Worm (Caenorhabditis elegans): Measurements from ENCODE around the gene tac-1.

Gene tac-1

DNA sequence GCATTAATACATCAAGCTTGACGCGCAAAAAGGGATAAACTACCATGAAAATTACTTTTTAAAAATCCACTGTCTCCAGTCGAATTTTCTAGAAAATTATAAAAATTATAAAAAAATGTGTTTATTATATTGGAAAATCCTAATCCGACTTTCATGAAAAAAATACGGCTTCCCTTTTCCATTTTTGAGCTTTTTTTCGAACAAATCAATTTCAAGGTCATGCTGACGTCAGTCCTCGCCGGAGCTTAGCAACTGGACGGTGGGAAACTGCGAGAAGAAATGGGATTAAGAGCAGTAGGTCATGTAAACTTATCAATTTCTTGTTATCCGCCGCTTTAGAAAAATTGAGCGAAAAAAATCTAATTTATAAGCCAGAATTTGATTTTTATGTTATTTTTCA lies 8.6 kb downstream of the tac-1 start:
- TF ChIP-seq egl-27 (tag; optimal IDR thresholded peaks at IDR 0.05) (no peak), egl-5 (tag; optimal IDR thresholded peaks at IDR 0.05) (no peak), elt-3 (tag; optimal IDR thresholded peaks at IDR 0.05) (no peak), pqm-1 (tag; optimal IDR thresholded peaks at IDR 0.05) (no peak)

DNA sequence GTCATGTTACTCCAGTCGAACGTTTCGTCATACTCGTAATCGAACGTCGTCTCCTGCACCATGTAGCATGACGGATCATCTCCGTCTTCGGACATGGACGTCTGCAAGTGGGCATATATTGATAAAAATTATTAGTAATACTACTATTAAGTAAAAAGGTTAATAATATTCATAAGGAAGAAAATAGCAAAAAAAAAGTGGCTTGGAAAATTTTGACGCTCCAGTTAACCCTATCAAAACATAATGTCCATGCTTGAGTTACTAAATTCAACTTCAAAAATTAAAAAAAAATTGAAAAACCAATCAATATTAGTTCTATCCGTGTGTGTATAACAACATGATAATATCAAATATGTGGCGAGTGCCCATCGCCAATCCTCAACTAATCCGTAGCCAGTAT lies 14.5 kb downstream of the tac-1 start, which contains the start of gene npr-34:
Gene npr-34 (minus strand): TSS at position 101 of the 400 bp plus-strand sequence.
- TF ChIP-seq zag-1 (tag; optimal IDR thresholded peaks at IDR 0.05) = no peak
- TF ChIP-seq egl-27 (tag; optimal IDR thresholded peaks at IDR 0.05) = no peak
- no peak for TF ChIP-seq nhr-76 (tag; optimal IDR thresholded peaks at IDR 0.05)
- no peak for TF ChIP-seq unc-39 (tag; optimal IDR thresholded peaks at IDR 0.05)
- TF ChIP-seq egl-5 (tag; optimal IDR thresholded peaks at IDR 0.05) = no peak
- TF ChIP-seq fkh-10 (GFP tag; optimal IDR thresholded peaks at IDR 0.05) = no peak
- TF ChIP-seq elt-1 (tag; optimal IDR thresholded peaks at IDR 0.05) = no peak
- no peak for TF ChIP-seq eor-1 (tag; optimal IDR thresholded peaks at IDR 0.05)
- TF ChIP-seq lsy-12 (tag; optimal IDR thresholded peaks at IDR 0.05) = no peak
- no peak for TF ChIP-seq elt-2 (tag; optimal IDR thresholded peaks at IDR 0.05)
- no peak for TF ChIP-seq mml-1 (tag; optimal IDR thresholded peaks at IDR 0.05)
- TF ChIP-seq skn-1 (tag; optimal IDR thresholded peaks at IDR 0.05) = no peak
- no peak for TF ChIP-seq ama-1 (optimal IDR thresholded peaks at IDR 0.05)

DNA sequence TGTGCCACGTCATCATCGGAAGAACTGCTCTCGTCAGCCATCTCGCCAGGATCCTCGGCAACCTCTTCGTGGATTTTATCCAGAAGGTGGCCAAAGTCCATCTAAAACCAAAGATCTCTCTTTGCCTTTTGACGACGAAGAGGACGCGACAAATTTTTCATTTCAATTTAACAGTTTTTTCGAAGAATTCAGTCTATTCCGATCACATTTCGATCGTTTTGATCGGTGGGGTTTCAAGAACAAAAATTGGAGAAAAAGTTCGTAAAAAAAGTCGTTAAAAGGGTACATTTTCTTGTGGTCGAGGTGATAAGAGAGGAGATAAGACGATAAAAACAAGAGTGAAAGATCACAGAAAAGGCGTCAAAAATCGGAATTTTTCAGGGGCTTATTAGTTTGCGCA lies 20.3 kb downstream of the tac-1 start, which contains the start of gene glna-1:
Gene glna-1 (minus strand): TSS at position 101 of the 400 bp plus-strand sequence.
- TF ChIP-seq skn-1 (tag; optimal IDR thresholded peaks at IDR 0.05) (no peak), pha-4 (tag; optimal IDR thresholded peaks at IDR 0.05) (no peak), ama-1 (optimal IDR thresholded peaks at IDR 0.05) (no peak), ceh-16 (tag; optimal IDR thresholded peaks at IDR 0.05) (no peak), ceh-82 (tag; optimal IDR thresholded peaks at IDR 0.05) (no peak), eor-1 (tag; optimal IDR thresholded peaks at IDR 0.05) (no peak), nhr-25 (tag; optimal IDR thresholded peaks at IDR 0.05) (no peak), hmg-11 (tag; optimal IDR thresholded peaks at IDR 0.05) (no peak), ceh-9 (tag; optimal IDR thresholded peaks at IDR 0.05) (no peak), lsy-12 (tag; optimal IDR thresholded peaks at IDR 0.05) (no peak), snpc-4 (tag; optimal IDR thresholded peaks at IDR 0.05) (no peak), nhr-11 (tag; optimal IDR thresholded peaks at IDR 0.05) (no peak), ceh-28 (tag; optimal IDR thresholded peaks at IDR 0.05) (no peak)

DNA sequence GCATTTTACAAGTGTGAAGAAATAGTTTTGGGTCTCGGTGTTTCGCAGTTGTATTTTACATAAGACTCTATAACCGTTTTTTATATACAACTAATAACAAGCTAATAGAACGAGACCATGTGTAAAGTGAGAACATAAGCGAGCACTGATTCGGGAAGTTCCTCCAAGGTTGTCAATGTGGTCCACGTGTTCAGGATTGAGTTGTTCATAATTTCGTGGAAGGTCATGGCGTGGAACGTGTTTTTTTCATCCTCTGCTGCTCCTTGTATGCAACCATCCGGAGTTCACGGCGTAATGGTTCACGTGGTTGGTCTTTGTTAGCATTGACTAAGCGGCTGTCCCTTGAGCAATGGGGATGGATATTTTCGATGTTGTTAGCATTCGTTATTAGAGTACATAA lies 25.6 kb downstream of the tac-1 start:
- TF ChIP-seq ztf-11 (tag; optimal IDR thresholded peaks at IDR 0.05) (no peak), nhr-12 (tag; optimal IDR thresholded peaks at IDR 0.05) (no peak), nhr-76 (tag; optimal IDR thresholded peaks at IDR 0.05) (no peak), egl-27 (tag; optimal IDR thresholded peaks at IDR 0.05) (no peak), nhr-23 (tag; optimal IDR thresholded peaks at IDR 0.05) (no peak), nhr-11 (tag; optimal IDR thresholded peaks at IDR 0.05) (no peak), elt-2 (tag; optimal IDR thresholded peaks at IDR 0.05) (no peak), ceh-9 (tag; optimal IDR thresholded peaks at IDR 0.05) (no peak), hmg-11 (tag; optimal IDR thresholded peaks at IDR 0.05) (no peak), ZK546.5 (tag; optimal IDR thresholded peaks at IDR 0.05) (no peak), nhr-237 (tag; optimal IDR thresholded peaks at IDR 0.05) (no peak), lin-39 (tag; optimal IDR thresholded peaks at IDR 0.05) (no peak), nhr-67 (tag; optimal IDR thresholded peaks at IDR 0.05) (no peak), fkh-2 (tag; optimal IDR thresholded peaks at IDR 0.05) (no peak), eor-1 (tag; optimal IDR thresholded peaks at IDR 0.05) (no peak), ceh-28 (tag; optimal IDR thresholded peaks at IDR 0.05) (no peak)

DNA sequence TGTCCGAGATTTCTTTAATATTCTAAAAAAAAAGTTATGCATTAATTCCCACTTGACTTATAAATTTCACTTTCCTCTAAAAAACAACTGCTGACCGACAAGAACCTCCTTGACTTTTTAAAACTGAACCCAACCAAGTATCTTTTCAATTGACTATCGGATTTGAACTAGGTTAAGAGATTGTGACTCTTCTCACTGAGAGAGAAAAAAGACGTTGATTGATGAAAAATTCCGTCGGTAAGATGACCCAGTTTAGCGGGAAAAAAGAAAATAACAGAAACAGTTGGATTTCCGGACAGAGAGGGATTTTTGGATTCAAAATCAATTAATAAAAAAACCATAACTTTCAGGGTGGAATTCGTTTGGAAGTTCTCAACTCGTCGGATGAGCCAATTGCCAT lies 47.2 kb downstream of the tac-1 start:
- TF ChIP-seq nhr-67 (tag; optimal IDR thresholded peaks at IDR 0.05) (no peak), nhr-23 (tag; optimal IDR thresholded peaks at IDR 0.05) (peak; percentile 62), R02D3.7 (tag; optimal IDR thresholded peaks at IDR 0.05) (no peak), ceh-28 (tag; optimal IDR thresholded peaks at IDR 0.05) (no peak), elt-3 (tag; optimal IDR thresholded peaks at IDR 0.05) (no peak), nhr-25 (tag; optimal IDR thresholded peaks at IDR 0.05) (no peak)

DNA sequence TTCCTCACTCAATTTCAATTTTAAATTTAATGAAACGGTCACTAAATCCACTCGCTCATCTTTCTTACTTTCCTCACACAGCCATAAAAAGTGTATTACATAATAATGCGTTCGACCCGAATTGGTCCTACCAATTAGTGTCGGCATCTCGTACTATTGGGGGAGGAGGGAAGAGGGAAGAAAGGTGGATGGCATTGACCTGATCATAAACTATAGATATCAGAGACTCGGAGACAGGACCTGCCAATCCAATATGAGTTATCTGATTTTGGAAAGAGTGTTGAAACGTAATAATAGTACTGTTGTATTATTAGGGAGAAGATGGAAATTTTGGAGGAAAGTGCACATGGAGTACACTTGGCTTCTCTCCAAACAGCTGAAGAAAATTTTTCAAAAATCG lies 47.7 kb downstream of the tac-1 start:
- TF ChIP-seq nhr-23 (tag; optimal IDR thresholded peaks at IDR 0.05) (peak; percentile 2), ZK546.5 (tag; optimal IDR thresholded peaks at IDR 0.05) (no peak), ztf-11 (tag; optimal IDR thresholded peaks at IDR 0.05) (no peak)
